Fruit fly (Drosophila melanogaster): ENCODE measurements around the gene dpy.
A peak's percentile ranks its signal among the peaks of the same experiment; 100 is the strongest.

dpy gene

dm6 chr2L:4591842-4592241 is 22.3 kb downstream of the dpy start:
- TF ChIP-seq CG34406 (GFP tag; optimal IDR thresholded peaks at IDR 0.05) (no peak), Met (GFP tag; optimal IDR thresholded peaks at IDR 0.05) (no peak), Hr4 (GFP tag; optimal IDR thresholded peaks at IDR 0.05) (no peak), spab (GFP tag; optimal IDR thresholded peaks at IDR 0.05) (no peak), pdm3 (GFP tag; optimal IDR thresholded peaks at IDR 0.05) (no peak), svp (GFP tag) (no peak), fkh (GFP tag; optimal IDR thresholded peaks at IDR 0.05) (peak; percentile 2), CG8632 (GFP tag; optimal IDR thresholded peaks at IDR 0.05) (no peak), acj6 (GFP tag; optimal IDR thresholded peaks at IDR 0.05) (no peak), fd85E (GFP tag; optimal IDR thresholded peaks at IDR 0.05) (no peak), ss (GFP tag; optimal IDR thresholded peaks at IDR 0.05) (peak in 1 of 2 experiments; percentile 46), cyc (GFP tag; optimal IDR thresholded peaks at IDR 0.05) (no peak), CG6854 (GFP tag; optimal IDR thresholded peaks at IDR 0.05) (peak; percentile 19), Lpt (GFP tag; optimal IDR thresholded peaks at IDR 0.05) (no peak), Smox (GFP tag; optimal IDR thresholded peaks at IDR 0.05) (no peak), CG11294 (GFP tag; IDR thresholded peaks at IDR 0.05) (no peak), CG9139 (GFP tag; optimal IDR thresholded peaks at IDR 0.05) (no peak), CG8119 (GFP tag; IDR thresholded peaks at IDR 0.05) (no peak), CG10669 (GFP tag; optimal IDR thresholded peaks at IDR 0.05) (no peak), dsx (GFP tag; optimal IDR thresholded peaks at IDR 0.05; ENCODE audit: poor library complexity, severe bottlenecking) (peak; percentile 32), CG3919 (GFP tag; optimal IDR thresholded peaks at IDR 0.05) (peak; percentile 52), CG15336 (GFP tag; IDR thresholded peaks at IDR 0.05) (peak; percentile 44; the same call in 1 of the 2 replicates), CG3032 (tag; optimal IDR thresholded peaks at IDR 0.05) (no peak), CG31627 (GFP tag; optimal IDR thresholded peaks at IDR 0.05) (no peak), Eip75B (GFP tag; optimal IDR thresholded peaks at IDR 0.05) (no peak), eg (GFP tag; IDR thresholded peaks at IDR 0.05) (0 out of 3 replicates have a peak, but pooled peaks have one; percentile 28), topi (GFP tag; optimal IDR thresholded peaks at IDR 0.05) (no peak), Eip93F (GFP tag; optimal IDR thresholded peaks at IDR 0.05) (no peak), CG4318 (GFP tag; optimal IDR thresholded peaks at IDR 0.05) (no peak), OdsH (GFP tag; optimal IDR thresholded peaks at IDR 0.05) (no peak), CG11762 (GFP tag; optimal IDR thresholded peaks at IDR 0.05; ENCODE audit: insufficient read depth) (no peak), CG10631 (GFP tag; optimal IDR thresholded peaks at IDR 0.05) (no peak), CG32006 (GFP tag; optimal IDR thresholded peaks at IDR 0.05) (no peak), Gug (GFP tag; IDR thresholded peaks at IDR 0.05) (no peak), esn (GFP tag; optimal IDR thresholded peaks at IDR 0.05) (peak; percentile 9), Ets21C (GFP tag; optimal IDR thresholded peaks at IDR 0.05) (no peak), CG11902 (GFP tag; optimal IDR thresholded peaks at IDR 0.05) (no peak), dac (GFP tag; optimal IDR thresholded peaks at IDR 0.05) (no peak), Hr39 (GFP tag; optimal IDR thresholded peaks at IDR 0.05) (no peak), fd59A (GFP tag; optimal IDR thresholded peaks at IDR 0.05) (no peak), Eip78C (GFP tag) (peak; percentile 80), CG7368 (GFP tag; optimal IDR thresholded peaks at IDR 0.05) (no peak), CG1621 (tag; optimal IDR thresholded peaks at IDR 0.05) (no peak), salr (GFP tag; optimal IDR thresholded peaks at IDR 0.05) (no peak), net (GFP tag; optimal IDR thresholded peaks at IDR 0.05) (peak; percentile 9), Sox15 (GFP tag; optimal IDR thresholded peaks at IDR 0.05) (no peak), Sox102F (GFP tag; optimal IDR thresholded peaks at IDR 0.05) (peak; percentile 16), lz (GFP tag; optimal IDR thresholded peaks at IDR 0.05) (no peak), Sox14 (GFP tag; optimal IDR thresholded peaks at IDR 0.05) (no peak), CG6808 (GFP tag; optimal IDR thresholded peaks at IDR 0.05) (no peak), CG6792 (GFP tag; optimal IDR thresholded peaks at IDR 0.05) (no peak), achi (GFP tag; optimal IDR thresholded peaks at IDR 0.05) (no peak), vri (GFP tag; optimal IDR thresholded peaks at IDR 0.05) (peak; percentile 48)

Measured in whole organism, prepupa.